Worm (Caenorhabditis elegans) whole organism, L1 larva: Measurements from ENCODE around the gene gmap-3.

Experiments used
- C04F5.9 ChIP-seq: sonication (generic microtip); optimal IDR thresholded peaks from 2 replicates; lab custom pipeline; 2016; ENCODE audit warnings: missing genetic modification characterization, missing compliant biosample characterization
- C16A3.4 ChIP-seq: fragments of 150-350 bp; optimal IDR thresholded peaks from 2 replicates; lab custom pipeline; 2014; ENCODE audit warnings: missing biosample characterization, missing genetic modification characterization
- C34B4.2 ChIP-seq: sonication (generic microtip); optimal IDR thresholded peaks from 2 replicates; lab custom pipeline; 2017; ENCODE audit warnings: mild to moderate bottlenecking, missing genetic modification characterization, missing compliant biosample characterization
- Y116A8C.19 ChIP-seq: sonication (generic microtip); optimal IDR thresholded peaks from 2 replicates; lab custom pipeline; 2016; ENCODE audit warnings: missing compliant biosample characterization, missing genetic modification characterization, borderline replicate concordance
- aha-1 ChIP-seq: fragments of 150-350 bp; optimal IDR thresholded peaks from 2 replicates; lab custom pipeline; 2014; ENCODE audit warnings: missing biosample characterization, missing genetic modification characterization
- aly-2 ChIP-seq: fragments of 150-350 bp; optimal IDR thresholded peaks from 2 replicates; lab custom pipeline; 2014; ENCODE audit warnings: missing biosample characterization, missing genetic modification characterization
- ama-1 ChIP-seq: fragments of 150-350 bp; optimal IDR thresholded peaks from 2 replicates; lab custom pipeline; 2014
- blmp-1 ChIP-seq: fragments of 150-350 bp; optimal IDR thresholded peaks from 2 replicates; lab custom pipeline; 2014; ENCODE audit warnings: missing biosample characterization, missing genetic modification characterization
- ceh-63 ChIP-seq: fragments of 200-800 bp; sonication (Bioruptor generic); optimal IDR thresholded peaks from 2 replicates; lab custom pipeline; 2018; ENCODE audit warnings: mild to moderate bottlenecking, missing genetic modification characterization, missing compliant biosample characterization
- ceh-8 ChIP-seq: fragments of 200-800 bp; sonication (Bioruptor generic); optimal IDR thresholded peaks from 2 replicates; lab custom pipeline; 2018; ENCODE audit warnings: mild to moderate bottlenecking, missing genetic modification characterization, moderate library complexity, missing compliant biosample characterization
- ceh-88 ChIP-seq: fragments of 200-800 bp; sonication (Bioruptor generic); IDR thresholded peaks from 2 replicates; pipeline ENCODE4 v1.3.6; 2022; ENCODE audit warnings: missing genetic modification characterization, missing compliant biosample characterization
- ceh-90 ChIP-seq: sonication (generic microtip); optimal IDR thresholded peaks from 2 replicates; lab custom pipeline; 2016; ENCODE audit warnings: missing genetic modification characterization, missing compliant biosample characterization
- ces-1 ChIP-seq: fragments of 150-350 bp; optimal IDR thresholded peaks from 2 replicates; lab custom pipeline; 2014; ENCODE audit warnings: missing biosample characterization, missing genetic modification reagents, missing genetic modification characterization
- dpl-1 ChIP-seq, 3 experiments: fragments of 150-350 bp in 2 of 3; sonication (generic microtip) in 1 of 3; optimal IDR thresholded peaks; 2 replicates each; lab custom pipeline; 2014 to 2017; ENCODE audit warnings: missing biosample characterization in 3 of 3, missing genetic modification characterization in 3 of 3, missing genetic modification reagents in 3 of 3
- efl-1 ChIP-seq, 4 experiments: fragments of 150-350 bp; optimal IDR thresholded peaks in 3 of 4; peaks in 1 of 4; 1 replicate in 1 of 4; 2 replicates in 3 of 4; lab custom pipeline; 2014; ENCODE audit warnings: missing biosample characterization in 2 of 4, missing genetic modification characterization in 2 of 4, missing genetic modification reagents in 2 of 4
- efl-3 ChIP-seq: fragments of 200-800 bp; sonication (Bioruptor generic); optimal IDR thresholded peaks from 2 replicates; lab custom pipeline; 2018; ENCODE audit warnings: mild to moderate bottlenecking, missing genetic modification characterization, missing compliant biosample characterization
- egl-27 ChIP-seq, 2 experiments: fragments of 150-350 bp in 1 of 2; sonication (generic microtip); optimal IDR thresholded peaks; 3 replicates each; lab custom pipeline; 2017 to 2018; ENCODE audit warnings: missing biosample characterization in 2 of 2, missing genetic modification characterization in 2 of 2, missing genetic modification reagents in 2 of 2
- elt-2 ChIP-seq: sonication (generic microtip); optimal IDR thresholded peaks from 2 replicates; lab custom pipeline; 2016; ENCODE audit warnings: missing genetic modification characterization, mild to moderate bottlenecking, inconsistent platforms, missing compliant biosample characterization, missing genetic modification reagents
- ets-5 ChIP-seq: fragments of 200-800 bp; sonication (Bioruptor generic); IDR thresholded peaks from 2 replicates; pipeline ENCODE4 v1.3.6; 2022; ENCODE audit warnings: missing genetic modification characterization, missing compliant biosample characterization
- fkh-8 ChIP-seq: sonication (generic microtip); optimal IDR thresholded peaks from 2 replicates; lab custom pipeline; 2016; ENCODE audit warnings: mild to moderate bottlenecking, missing genetic modification characterization, missing compliant biosample characterization
- fos-1 ChIP-seq: fragments of 150-350 bp; optimal IDR thresholded peaks from 2 replicates; lab custom pipeline; 2014; ENCODE audit warnings: missing biosample characterization, missing genetic modification characterization
- grh-1 ChIP-seq: fragments of 200-800 bp; sonication (Bioruptor generic); IDR thresholded peaks from 2 replicates; pipeline ENCODE4 v1.3.6; 2022; ENCODE audit warnings: missing genetic modification reagents, missing genetic modification characterization, missing compliant biosample characterization
- hlh-4 ChIP-seq: sonication (generic microtip); optimal IDR thresholded peaks from 2 replicates; lab custom pipeline; 2016; ENCODE audit warnings: mild to moderate bottlenecking, missing genetic modification characterization, missing compliant biosample characterization
- irx-1 ChIP-seq: sonication (generic microtip); optimal IDR thresholded peaks from 2 replicates; lab custom pipeline; 2016; ENCODE audit warnings: missing genetic modification characterization, missing compliant biosample characterization
- isw-1 ChIP-seq: fragments of 200-800 bp; sonication (Bioruptor generic); IDR thresholded peaks from 2 replicates; pipeline ENCODE4 v1.3.6; 2022; ENCODE audit warnings: missing genetic modification characterization, missing compliant biosample characterization
- lin-14 ChIP-seq: fragments of 200-800 bp; sonication (Bioruptor generic); optimal IDR thresholded peaks from 2 replicates; lab custom pipeline; 2018; ENCODE audit warnings: mild to moderate bottlenecking, missing genetic modification characterization, moderate library complexity, missing compliant biosample characterization
- mab-9 ChIP-seq: fragments of 200-800 bp; sonication (Bioruptor generic); IDR thresholded peaks from 2 replicates; pipeline ENCODE4 v1.3.6; 2022; ENCODE audit warnings: missing genetic modification reagents, missing genetic modification characterization, missing compliant biosample characterization
- mef-2 ChIP-seq: fragments of 150-350 bp; optimal IDR thresholded peaks from 2 replicates; lab custom pipeline; 2014; ENCODE audit warnings: missing biosample characterization, missing genetic modification characterization
- mep-1 ChIP-seq: fragments of 150-350 bp; optimal IDR thresholded peaks from 2 replicates; lab custom pipeline; 2014; ENCODE audit warnings: missing biosample characterization, missing genetic modification characterization
- nhr-11 ChIP-seq: fragments of 150-350 bp; optimal IDR thresholded peaks from 2 replicates; lab custom pipeline; 2014; ENCODE audit warnings: missing biosample characterization, missing genetic modification characterization
- nhr-12 ChIP-seq: sonication (generic microtip); optimal IDR thresholded peaks from 2 replicates; lab custom pipeline; 2017; ENCODE audit warnings: missing biosample characterization, missing genetic modification characterization
- nhr-20 ChIP-seq: sonication (generic microtip); optimal IDR thresholded peaks from 2 replicates; lab custom pipeline; 2016; ENCODE audit warnings: mild to moderate bottlenecking, missing genetic modification characterization, missing compliant biosample characterization
- nhr-237 ChIP-seq: fragments of 150-350 bp; optimal IDR thresholded peaks from 2 replicates; lab custom pipeline; 2014; ENCODE audit warnings: missing biosample characterization, missing genetic modification characterization
- nhr-47 ChIP-seq: sonication (generic microtip); optimal IDR thresholded peaks from 2 replicates; lab custom pipeline; 2016; ENCODE audit warnings: mild to moderate bottlenecking, missing genetic modification characterization, moderate library complexity, missing compliant biosample characterization
- nhr-71 ChIP-seq: sonication (generic microtip); optimal IDR thresholded peaks from 2 replicates; lab custom pipeline; 2016; ENCODE audit warnings: mild to moderate bottlenecking, missing genetic modification characterization, moderate library complexity, missing compliant biosample characterization
- nhr-85 ChIP-seq: sonication (generic microtip); peaks from one replicate; lab custom pipeline; 2016; ENCODE audit warnings: missing genetic modification characterization, inconsistent platforms, missing compliant biosample characterization
- nhr-90 ChIP-seq: sonication (generic microtip); optimal IDR thresholded peaks from 2 replicates; lab custom pipeline; 2016; ENCODE audit warnings: mild to moderate bottlenecking, missing genetic modification characterization, missing compliant biosample characterization; ENCODE audit not compliant: poor library complexity
- pax-3 ChIP-seq: fragments of 200-800 bp; sonication (Bioruptor generic); optimal IDR thresholded peaks from 2 replicates; lab custom pipeline; 2018; ENCODE audit warnings: mild to moderate bottlenecking, missing genetic modification characterization, moderate library complexity, missing compliant biosample characterization
- pqm-1 ChIP-seq: sonication (generic microtip); optimal IDR thresholded peaks from 3 replicates; lab custom pipeline; 2017; ENCODE audit warnings: missing biosample characterization, missing genetic modification characterization
- rnt-1 ChIP-seq: sonication (generic microtip); optimal IDR thresholded peaks from 2 replicates; lab custom pipeline; 2016; ENCODE audit warnings: mild to moderate bottlenecking, missing genetic modification characterization, moderate library complexity, missing compliant biosample characterization
- snpc-4 ChIP-seq: fragments of 150-350 bp; optimal IDR thresholded peaks from 2 replicates; lab custom pipeline; 2014; ENCODE audit warnings: missing biosample characterization, missing genetic modification characterization
- snu-23 ChIP-seq: sonication (generic microtip); optimal IDR thresholded peaks from 2 replicates; lab custom pipeline; 2016; ENCODE audit warnings: missing genetic modification characterization, missing compliant biosample characterization
- sup-37 ChIP-seq: fragments of 200-800 bp; sonication (Bioruptor generic); optimal IDR thresholded peaks from 2 replicates; lab custom pipeline; 2018; ENCODE audit warnings: mild to moderate bottlenecking, missing genetic modification characterization, missing compliant biosample characterization
- swsn-7 ChIP-seq: sonication (generic microtip); optimal IDR thresholded peaks from 2 replicates; lab custom pipeline; 2016; ENCODE audit warnings: missing genetic modification characterization, missing compliant biosample characterization
- tbx-2 ChIP-seq: sonication (generic microtip); optimal IDR thresholded peaks from 2 replicates; lab custom pipeline; 2016; ENCODE audit warnings: missing genetic modification characterization, missing compliant biosample characterization
- tlp-1 ChIP-seq: fragments of 150-350 bp; optimal IDR thresholded peaks from 2 replicates; lab custom pipeline; 2014; ENCODE audit warnings: missing biosample characterization, missing genetic modification characterization
- unc-130 ChIP-seq: fragments of 150-350 bp; optimal IDR thresholded peaks from 2 replicates; lab custom pipeline; 2017; ENCODE audit warnings: missing biosample characterization, missing genetic modification characterization, inconsistent platforms
- unc-30 ChIP-seq: sonication (generic microtip); optimal IDR thresholded peaks from 2 replicates; lab custom pipeline; 2017; ENCODE audit warnings: missing biosample characterization, missing genetic modification characterization
- unc-62 ChIP-seq: fragments of 150-350 bp; optimal IDR thresholded peaks from 2 replicates; lab custom pipeline; 2014; ENCODE audit warnings: missing biosample characterization, missing genetic modification reagents, missing genetic modification characterization
- unc-86 ChIP-seq: sonication (generic microtip); optimal IDR thresholded peaks from 2 replicates; lab custom pipeline; 2016; ENCODE audit warnings: missing genetic modification characterization, missing compliant biosample characterization
- vab-15 ChIP-seq: sonication (generic microtip); optimal IDR thresholded peaks from 2 replicates; lab custom pipeline; 2017; ENCODE audit warnings: missing genotype, mild to moderate bottlenecking, missing genetic modification characterization, missing compliant biosample characterization
- xbp-1 ChIP-seq: sonication (generic microtip); optimal IDR thresholded peaks from 2 replicates; lab custom pipeline; 2016; ENCODE audit warnings: missing genetic modification characterization, missing compliant biosample characterization
- zip-4 ChIP-seq: fragments of 200-800 bp; sonication (Bioruptor generic); optimal IDR thresholded peaks from 2 replicates; lab custom pipeline; 2018; ENCODE audit warnings: mild to moderate bottlenecking, missing genetic modification characterization, moderate library complexity, missing compliant biosample characterization
- ztf-11 ChIP-seq, 2 experiments: sonication (generic microtip); optimal IDR thresholded peaks; 2 replicates each; lab custom pipeline; 2016 to 2017; ENCODE audit warnings: missing genetic modification characterization in 2 of 2, missing biosample characterization in 1 of 2, missing compliant biosample characterization in 1 of 2
- ztf-4 ChIP-seq: fragments of 150-350 bp; optimal IDR thresholded peaks from 2 replicates; lab custom pipeline; 2014; ENCODE audit warnings: missing biosample characterization, missing genetic modification characterization

Gene gmap-3

DNA sequence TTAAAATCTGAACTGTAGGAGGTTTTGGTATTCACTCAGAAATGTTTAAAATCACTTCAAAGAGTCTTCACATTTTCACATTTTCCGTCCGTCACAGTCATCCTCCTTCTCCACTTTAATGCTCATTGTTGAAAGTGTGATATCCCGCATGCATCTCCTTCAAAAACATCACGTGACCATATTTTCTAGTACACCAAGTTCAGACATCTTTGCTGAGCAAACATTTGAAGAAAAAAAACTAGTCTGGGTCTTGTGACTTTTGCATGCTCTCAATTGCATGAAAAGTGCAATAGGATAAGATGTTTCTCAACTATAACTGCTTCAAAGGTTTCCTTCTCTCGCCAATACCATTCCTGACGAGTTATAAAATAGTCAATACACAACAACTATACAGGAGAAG lies 26.5 kb downstream of the gmap-3 start (continued):
- peak; percentile 22 for TF ChIP-seq snu-23 (GFP tag; lab: Kevin White, UChicago)
- TF ChIP-seq vab-15 (tag; lab: Kevin White, UChicago): no peak
- peak; percentile 10 for TF ChIP-seq swsn-7 (tag; lab: Kevin White, UChicago)
- TF ChIP-seq nhr-90 (tag; lab: Kevin White, UChicago): no peak
- no peak for TF ChIP-seq C16A3.4
- TF ChIP-seq dpl-1 (GFP tag; optimal IDR thresholded peaks at IDR 0.05; lab: Kevin White, UChicago): no peak
- no peak for TF ChIP-seq irx-1
- TF ChIP-seq mep-1 (tag; lab: Kevin White, UChicago): no peak
- TF ChIP-seq ama-1: no peak
- TF ChIP-seq nhr-12 (tag; lab: Kevin White, UChicago): no peak
- TF ChIP-seq mab-9: no peak
- TF ChIP-seq tlp-1 (tag; lab: Kevin White, UChicago): no peak
- no peak for TF ChIP-seq isw-1 (GFP tag; lab: Robert Waterston, UW)
- TF ChIP-seq unc-30 (tag; lab: Kevin White, UChicago): no peak
- no peak for TF ChIP-seq ces-1 (GFP tag; lab: Kevin White, UChicago)
- TF ChIP-seq zip-4 (GFP tag; lab: Kevin White, UChicago): no peak
- TF ChIP-seq grh-1 (GFP tag; lab: Robert Waterston, UW): no peak
- no peak for TF ChIP-seq ceh-63 (GFP tag; lab: Kevin White, UChicago)
- TF ChIP-seq C04F5.9 (tag; lab: Kevin White, UChicago): no peak
- peak; percentile 57 for TF ChIP-seq pax-3 (tag; lab: Kevin White, UChicago)
- no peak for TF ChIP-seq snpc-4 (tag; lab: Kevin White, UChicago)
- TF ChIP-seq xbp-1 (tag; lab: Kevin White, UChicago): no peak
- TF ChIP-seq ztf-4: no peak
- no peak for TF ChIP-seq mef-2
- TF ChIP-seq nhr-20 (tag; lab: Kevin White, UChicago): peak; percentile 29
- TF ChIP-seq Y116A8C.19 (tag; lab: Kevin White, UChicago): no peak
- TF ChIP-seq rnt-1 (tag; lab: Kevin White, UChicago): peak; percentile 26
- no peak for TF ChIP-seq blmp-1 (tag; lab: Kevin White, UChicago)
- no peak for TF ChIP-seq ceh-8 (GFP tag; lab: Kevin White, UChicago)
- TF ChIP-seq aha-1 (tag; lab: Kevin White, UChicago): no peak
- no peak for TF ChIP-seq nhr-85
- TF ChIP-seq ceh-90: no peak
- TF ChIP-seq ets-5: no peak
- TF ChIP-seq elt-2 (tag; lab: Kevin White, UChicago): no peak
- no peak for TF ChIP-seq fos-1 (tag; lab: Kevin White, UChicago)
- no peak for TF ChIP-seq nhr-11 (tag; lab: Kevin White, UChicago)
- no peak for TF ChIP-seq unc-86
- no peak for TF ChIP-seq C34B4.2 (tag; lab: Kevin White, UChicago)
- peak; percentile 64 for TF ChIP-seq nhr-47 (tag; lab: Kevin White, UChicago)
- no peak for TF ChIP-seq efl-1 (optimal IDR thresholded peaks at IDR 0.05; lab: Kevin White, UChicago)
- TF ChIP-seq efl-1 (GFP tag; optimal IDR thresholded peaks at IDR 0.05 in 1 of 2; lab: Kevin White, UChicago): no peak
- no peak for TF ChIP-seq hlh-4
- TF ChIP-seq pqm-1 (tag; lab: Kevin White, UChicago): no peak
- TF ChIP-seq aly-2 (tag; lab: Kevin White, UChicago): no peak
- TF ChIP-seq nhr-71: peak; percentile 72
- TF ChIP-seq sup-37: no peak
- no peak for TF ChIP-seq tbx-2
- no peak for TF ChIP-seq egl-27 (tag; optimal IDR thresholded peaks at IDR 0.05; lab: Kevin White, UChicago)
- no peak for TF ChIP-seq nhr-237 (tag; lab: Kevin White, UChicago)
- no peak for TF ChIP-seq ceh-88
- peak; percentile 64 for TF ChIP-seq lin-14 (GFP tag; lab: Kevin White, UChicago)
- TF ChIP-seq unc-130: no peak
- TF ChIP-seq unc-62 (GFP tag; lab: Kevin White, UChicago): no peak
- TF ChIP-seq efl-3: no peak
- TF ChIP-seq fkh-8 (tag; lab: Kevin White, UChicago): peak; percentile 54
- no peak for TF ChIP-seq ztf-11 (tag; optimal IDR thresholded peaks at IDR 0.05; lab: Kevin White, UChicago)
